Fruit fly (Drosophila melanogaster): ENCODE results near the gene Tsf1.
A peak's percentile ranks its signal among the peaks of the same experiment; 100 is the strongest.

The Tsf1 gene

DNA sequence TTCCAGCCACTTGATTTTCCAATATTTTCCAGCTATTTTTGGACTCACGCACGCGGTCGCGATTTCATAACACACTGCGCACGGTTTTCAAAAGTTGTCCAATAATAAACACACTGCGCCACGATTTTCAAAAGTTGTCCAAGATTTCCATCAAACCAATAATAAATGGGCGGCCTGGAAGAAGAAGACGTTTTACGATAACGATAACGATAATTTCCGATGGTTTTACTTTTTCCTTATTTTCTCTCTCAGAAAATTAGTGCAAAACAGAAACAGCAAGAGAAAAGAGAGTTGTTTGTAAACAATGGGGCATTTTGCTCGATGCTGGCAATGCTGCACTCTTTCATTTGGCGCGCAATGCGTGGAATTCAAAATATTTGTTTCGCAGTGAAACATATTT is 23.1 kb downstream of the Tsf1 start, which contains the start of gene Nt5b:
Gene Nt5b (minus strand): TSS at position 207 of the 400 bp plus-strand sequence.
- peak; percentile 33 for TF ChIP-seq psq (GFP tag; optimal IDR thresholded peaks at IDR 0.05)
- TF ChIP-seq Jra (GFP tag; optimal IDR thresholded peaks at IDR 0.05): no peak

DNA sequence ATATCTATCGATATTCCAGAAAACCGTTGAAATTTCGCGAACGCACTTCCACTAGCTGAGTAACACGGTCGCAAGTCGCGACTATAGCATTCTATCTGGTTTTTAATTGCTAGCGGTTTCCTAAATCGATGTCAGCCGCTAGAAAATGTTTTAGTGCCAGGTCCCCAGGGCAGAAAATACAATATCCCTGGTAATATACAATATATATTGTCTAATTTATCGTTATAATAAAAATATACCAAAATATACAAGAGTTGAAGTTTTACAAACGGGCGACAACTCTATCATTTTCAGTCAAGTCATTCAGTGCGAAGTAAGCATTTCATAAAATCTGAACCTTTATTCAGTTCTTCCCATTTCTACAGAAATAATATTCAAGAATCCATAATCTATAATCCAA is 28.2 kb downstream of the Tsf1 start, which contains the start of gene CG15056:
Gene CG15056 (plus strand): TSS at position 301 of the 400 bp plus-strand sequence.
- TF ChIP-seq psq (GFP tag; optimal IDR thresholded peaks at IDR 0.05) (no peak), sv (GFP tag; optimal IDR thresholded peaks at IDR 0.05) (no peak), Hnf4 (GFP tag; optimal IDR thresholded peaks at IDR 0.05) (no peak), ey (GFP tag; optimal IDR thresholded peaks at IDR 0.05) (no peak), rgr (GFP tag; optimal IDR thresholded peaks at IDR 0.05) (no peak), Hr78 (GFP tag; optimal IDR thresholded peaks at IDR 0.05) (no peak), tai (GFP tag; optimal IDR thresholded peaks at IDR 0.05) (no peak), Mio (GFP tag; optimal IDR thresholded peaks at IDR 0.05) (no peak), OdsH (GFP tag; optimal IDR thresholded peaks at IDR 0.05) (no peak), lola (GFP tag; optimal IDR thresholded peaks at IDR 0.05) (no peak), usp (GFP tag; optimal IDR thresholded peaks at IDR 0.05) (no peak), pan (optimal IDR thresholded peaks at IDR 0.05) (no peak), Abd-B (GFP tag; optimal IDR thresholded peaks at IDR 0.05) (no peak), Jra (GFP tag; optimal IDR thresholded peaks at IDR 0.05) (no peak), Hr83 (GFP tag; optimal IDR thresholded peaks at IDR 0.05; ENCODE audit: poor library complexity, severe bottlenecking) (no peak), CG9705 (GFP tag; optimal IDR thresholded peaks at IDR 0.05) (no peak), CG32264 (GFP tag; optimal IDR thresholded peaks at IDR 0.05) (no peak)

DNA sequence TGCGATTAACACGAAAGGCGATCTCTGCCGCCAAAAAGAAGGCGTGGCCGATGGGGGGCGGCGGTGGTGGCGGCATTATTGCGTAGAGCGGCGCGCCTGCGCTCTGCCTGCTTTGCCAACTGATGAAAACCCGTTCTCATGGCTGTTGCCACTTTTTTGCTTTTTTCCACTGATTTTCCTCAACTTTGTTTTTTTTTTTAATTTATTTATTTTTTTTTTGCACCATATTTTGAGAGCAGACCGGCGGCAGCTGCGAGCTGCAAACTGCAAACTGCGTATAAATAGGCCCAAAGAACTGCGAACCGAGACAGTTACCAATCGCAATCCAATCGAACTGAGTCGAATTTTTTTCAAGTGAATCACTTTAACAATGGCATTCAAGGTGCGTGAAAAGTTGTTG is 35.2 kb downstream of the Tsf1 start, which contains the start of gene CG42323:
Gene CG42323 (plus strand): TSS at position 302 of the 400 bp plus-strand sequence.
- no peak for TF ChIP-seq Hr83 (GFP tag; optimal IDR thresholded peaks at IDR 0.05; ENCODE audit: poor library complexity, severe bottlenecking)
- no peak for TF ChIP-seq rgr (GFP tag; optimal IDR thresholded peaks at IDR 0.05)

DNA sequence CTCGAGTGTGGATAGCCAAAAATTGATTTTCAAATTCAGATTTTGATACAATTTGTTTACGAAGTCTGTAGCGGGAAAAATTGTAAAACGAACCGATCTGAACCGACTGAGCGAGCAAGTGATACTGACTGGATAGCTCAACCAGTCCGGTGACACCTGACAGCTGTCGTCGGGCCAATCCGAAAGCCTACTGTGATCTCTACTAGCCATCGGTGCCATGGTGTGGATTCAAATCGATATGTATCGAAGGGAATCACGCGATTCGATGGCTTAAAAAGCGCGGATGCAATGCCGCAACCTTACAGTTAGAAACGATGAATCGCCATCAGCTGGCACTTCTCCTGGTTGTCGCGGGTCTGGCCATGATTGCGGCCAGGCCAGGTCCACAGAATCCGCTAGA is 50.3 kb downstream of the Tsf1 start, which contains the start of gene CG6290:
Gene CG6290 (plus strand): TSS at position 301 of the 400 bp plus-strand sequence.
- TF ChIP-seq Rel (GFP tag; optimal IDR thresholded peaks at IDR 0.05): no peak
- no peak for TF ChIP-seq Rel (tag; optimal IDR thresholded peaks at IDR 0.05)
- TF ChIP-seq ey (GFP tag; optimal IDR thresholded peaks at IDR 0.05): no peak
- no peak for TF ChIP-seq psq (GFP tag; optimal IDR thresholded peaks at IDR 0.05)
- TF ChIP-seq Myc (optimal IDR thresholded peaks at IDR 0.05): no peak
- no peak for TF ChIP-seq Hr78 (GFP tag; optimal IDR thresholded peaks at IDR 0.05)
- TF ChIP-seq Dfd (GFP tag; optimal IDR thresholded peaks at IDR 0.05): no peak
- TF ChIP-seq Mio (GFP tag; optimal IDR thresholded peaks at IDR 0.05): no peak
- TF ChIP-seq sv (GFP tag; optimal IDR thresholded peaks at IDR 0.05): no peak
- no peak for TF ChIP-seq CrebA (GFP tag; optimal IDR thresholded peaks at IDR 0.05; ENCODE audit: borderline replicate concordance)
- no peak for TF ChIP-seq jim (GFP tag; optimal IDR thresholded peaks at IDR 0.05)
- no peak for TF ChIP-seq pan (optimal IDR thresholded peaks at IDR 0.05)
- TF ChIP-seq dmrt93B (GFP tag; optimal IDR thresholded peaks at IDR 0.05): no peak
- no peak for TF ChIP-seq lola (GFP tag; optimal IDR thresholded peaks at IDR 0.05)
- TF ChIP-seq foxo (GFP tag; optimal IDR thresholded peaks at IDR 0.05): no peak
- TF ChIP-seq fru (GFP tag; optimal IDR thresholded peaks at IDR 0.05): no peak
- TF ChIP-seq Abd-B (GFP tag; optimal IDR thresholded peaks at IDR 0.05): no peak
- no peak for TF ChIP-seq usp (GFP tag; optimal IDR thresholded peaks at IDR 0.05)

DNA sequence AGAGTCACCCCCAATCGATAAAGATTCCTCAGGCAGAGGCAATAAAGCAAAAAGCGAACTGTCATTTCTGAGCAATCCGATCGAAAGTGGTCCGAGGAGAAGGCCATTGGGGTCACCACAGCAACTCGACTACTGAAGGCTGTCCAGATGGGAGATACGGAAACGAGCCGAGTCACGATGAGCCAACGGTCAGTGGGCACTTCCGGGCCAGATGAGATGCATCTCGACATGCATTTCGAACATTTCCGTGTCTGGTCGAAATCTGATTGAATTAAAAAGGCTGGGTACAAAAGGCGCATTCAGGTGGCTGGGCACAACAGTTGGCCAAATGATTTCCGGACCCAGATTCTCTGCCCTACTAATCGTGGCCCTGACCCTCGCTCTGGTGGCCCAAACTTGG is 51.7 kb downstream of the Tsf1 start, which contains the start of gene CG32551:
Gene CG32551 (plus strand): TSS at position 301 of the 400 bp plus-strand sequence.
- TF ChIP-seq brk (GFP tag; optimal IDR thresholded peaks at IDR 0.05) (no peak), pan (optimal IDR thresholded peaks at IDR 0.05) (no peak), rgr (GFP tag; optimal IDR thresholded peaks at IDR 0.05) (no peak), Myc (optimal IDR thresholded peaks at IDR 0.05) (no peak), Jra (GFP tag; optimal IDR thresholded peaks at IDR 0.05) (no peak), GATAd (GFP tag; optimal IDR thresholded peaks at IDR 0.05) (no peak), HLH106 (tag; optimal IDR thresholded peaks at IDR 0.05) (no peak), Vsx2 (GFP tag; optimal IDR thresholded peaks at IDR 0.05; ENCODE audit: partially characterized antibody) (no peak), Dfd (GFP tag; optimal IDR thresholded peaks at IDR 0.05) (no peak), CrebA (GFP tag; optimal IDR thresholded peaks at IDR 0.05; ENCODE audit: borderline replicate concordance) (no peak)

DNA sequence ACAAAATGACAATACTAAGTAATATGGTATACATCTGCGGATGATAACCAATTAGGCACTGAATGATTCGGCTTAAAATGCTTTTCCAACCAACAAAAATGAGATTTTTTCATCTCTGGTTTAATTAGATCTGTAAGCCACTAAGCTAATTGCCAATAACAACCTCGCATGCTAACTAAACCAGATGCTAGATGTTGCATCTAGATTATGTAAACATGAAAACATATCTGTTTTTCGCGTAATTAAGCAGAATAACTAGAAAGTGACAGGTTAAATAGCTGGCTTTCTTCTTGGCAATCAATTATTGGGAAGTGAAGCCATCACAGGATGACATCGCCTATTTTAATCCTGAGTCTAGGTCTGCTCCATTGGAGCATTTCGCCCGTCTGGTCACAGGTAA is 52.5 kb downstream of the Tsf1 start, which contains the start of gene CG43841:
Gene CG43841 (plus strand): TSS at position 301 of the 400 bp plus-strand sequence.
- TF ChIP-seq pan (optimal IDR thresholded peaks at IDR 0.05) (no peak), fru (GFP tag; optimal IDR thresholded peaks at IDR 0.05) (no peak), OdsH (GFP tag; optimal IDR thresholded peaks at IDR 0.05) (no peak), Dfd (GFP tag; optimal IDR thresholded peaks at IDR 0.05) (no peak), N (GFP tag; optimal IDR thresholded peaks at IDR 0.05) (no peak), brk (GFP tag; optimal IDR thresholded peaks at IDR 0.05) (no peak), lola (GFP tag; optimal IDR thresholded peaks at IDR 0.05) (no peak), psq (GFP tag; optimal IDR thresholded peaks at IDR 0.05) (no peak), GATAd (GFP tag; optimal IDR thresholded peaks at IDR 0.05) (no peak), Sp1 (GFP tag; optimal IDR thresholded peaks at IDR 0.05) (no peak)

Data from whole organism, wandering third instar larva.